Worm (Caenorhabditis elegans) whole organism, midembryonic: ENCODE data around the gene C08F11.10.

ENCODE experiments used
- T22C8.4 ChIP-seq: fragments of 200-800 bp; sonication (Bioruptor generic); IDR thresholded peaks from 2 replicates; pipeline ENCODE4 v1.3.6; 2022; ENCODE audit warnings: missing genetic modification characterization, missing compliant biosample characterization
- cog-1 ChIP-seq: sonication (generic microtip); optimal IDR thresholded peaks from 2 replicates; lab custom pipeline; 2016; ENCODE audit warnings: missing genetic modification characterization, missing compliant biosample characterization
- flt-1 ChIP-seq: fragments of 200-800 bp; sonication (Bioruptor generic); IDR thresholded peaks from 2 replicates; pipeline ENCODE4 v1.3.6; 2022; ENCODE audit warnings: missing genetic modification characterization, missing compliant biosample characterization
- klf-2 ChIP-seq: fragments of 200-800 bp; sonication (Bioruptor generic); conservative IDR thresholded peaks from 2 replicates; pipeline ENCODE4 v1.3.6; 2022; ENCODE audit warnings: missing genetic modification reagents, missing genetic modification characterization, missing compliant biosample characterization
- med-1 ChIP-seq: sonication (generic microtip); optimal IDR thresholded peaks from 2 replicates; lab custom pipeline; 2017; ENCODE audit warnings: missing genetic modification characterization, mild to moderate bottlenecking, missing compliant biosample characterization, antibody characterized with exemption, missing genetic modification reagents; ENCODE audit not compliant: insufficient read depth
- ref-1 ChIP-seq: fragments of 200-800 bp; sonication (Bioruptor generic); conservative IDR thresholded peaks from 2 replicates; pipeline ENCODE4 v1.3.6; 2022; ENCODE audit warnings: missing genetic modification reagents, missing genetic modification characterization, missing compliant biosample characterization
- tab-1 ChIP-seq: fragments of 200-800 bp; sonication (Bioruptor generic); IDR thresholded peaks from 2 replicates; pipeline ENCODE4 v1.3.6; 2022; ENCODE audit warnings: missing genetic modification characterization, missing compliant biosample characterization
- ztf-23 ChIP-seq: fragments of 200-800 bp; sonication (Bioruptor generic); IDR thresholded peaks from 2 replicates; pipeline ENCODE4 v1.3.6; 2022; ENCODE audit warnings: missing genetic modification reagents, missing genetic modification characterization, missing compliant biosample characterization
- ztf-29 ChIP-seq: fragments of 200-800 bp; sonication (Bioruptor generic); IDR thresholded peaks from 2 replicates; pipeline ENCODE4 v1.3.6; 2022; ENCODE audit warnings: missing genetic modification reagents, missing genetic modification characterization, missing compliant biosample characterization

Gene C08F11.10

DNA sequence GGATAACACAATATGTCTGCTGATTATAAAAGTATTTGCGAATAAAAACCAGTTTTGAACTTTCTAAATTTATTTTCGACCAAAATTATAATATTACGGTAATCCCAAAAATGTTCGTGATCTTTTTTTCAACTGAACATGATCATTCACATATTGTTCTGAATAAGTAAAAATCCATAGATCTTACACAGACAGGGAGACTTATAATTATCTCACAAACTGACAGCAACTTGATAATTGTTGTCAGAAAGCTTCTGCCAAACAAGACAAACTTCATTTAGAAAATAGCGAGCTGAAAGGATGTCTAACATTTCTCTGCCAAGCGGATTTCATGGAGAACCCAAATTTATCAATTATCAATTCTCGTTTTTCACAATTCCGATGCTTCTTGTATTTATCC lies 22.6 kb downstream of the C08F11.10 start, which contains the start of gene sru-21:
sru-21 (plus strand) TSS at position 301 of the 400 bp plus-strand sequence.
- TF ChIP-seq med-1 (GFP tag; lab: Kevin White, UChicago) (no peak), T22C8.4 (GFP tag; lab: Robert Waterston, UW) (no peak), ztf-29 (GFP tag; lab: Robert Waterston, UW) (no peak), tab-1 (GFP tag; lab: Robert Waterston, UW) (no peak), cog-1 (tag; lab: Kevin White, UChicago) (no peak), flt-1 (no peak), ztf-23 (GFP tag; lab: Robert Waterston, UW) (no peak), klf-2 (GFP tag; lab: Robert Waterston, UW) (no peak), ref-1 (GFP tag; lab: Robert Waterston, UW) (no peak)

DNA sequence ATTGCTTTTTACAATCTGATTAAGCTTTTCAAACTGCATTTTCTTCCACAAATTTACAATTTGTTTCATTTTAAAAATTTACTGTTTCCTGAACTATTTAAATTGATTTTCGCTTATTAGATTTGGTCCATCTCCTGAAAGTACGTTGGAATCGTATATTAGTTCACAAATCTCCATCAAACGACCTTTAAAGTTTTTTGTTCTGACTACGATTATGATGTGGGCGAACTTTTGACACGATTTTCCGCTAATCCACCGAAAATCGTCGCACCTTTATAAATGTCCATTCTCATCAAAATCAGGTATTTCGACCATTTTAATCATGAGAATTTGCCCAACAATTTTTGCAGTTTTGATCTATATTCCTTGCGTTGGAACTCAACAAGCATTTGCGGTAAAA lies 25.5 kb downstream of the C08F11.10 start, which contains the start of gene C08F11.1:
C08F11.1 (plus strand) TSS at position 301 of the 400 bp plus-strand sequence.
- TF ChIP-seq ztf-23 (GFP tag; lab: Robert Waterston, UW) (no peak), med-1 (GFP tag; lab: Kevin White, UChicago) (no peak), flt-1 (no peak), ztf-29 (GFP tag; lab: Robert Waterston, UW) (no peak), ref-1 (GFP tag; lab: Robert Waterston, UW) (no peak), klf-2 (GFP tag; lab: Robert Waterston, UW) (no peak), cog-1 (tag; lab: Kevin White, UChicago) (no peak), tab-1 (GFP tag; lab: Robert Waterston, UW) (no peak), T22C8.4 (GFP tag; lab: Robert Waterston, UW) (no peak)

DNA sequence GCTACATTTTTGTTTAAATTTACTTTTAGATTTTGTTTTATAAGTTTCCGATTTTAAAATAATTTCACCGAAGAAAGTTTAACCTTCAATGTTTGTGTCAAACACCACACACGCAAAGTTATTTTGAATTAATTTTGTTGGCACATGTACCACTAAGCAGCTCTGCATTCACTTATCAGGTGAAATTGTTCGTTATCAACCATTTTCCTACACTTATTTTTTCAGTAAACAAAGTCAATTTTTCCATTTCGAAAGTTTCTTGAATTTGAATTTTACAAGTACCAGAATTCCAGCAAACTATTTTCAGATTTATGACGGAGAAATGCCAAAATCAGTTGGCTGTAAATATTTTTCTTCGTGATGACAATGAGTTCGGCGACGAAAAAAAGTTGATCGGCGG lies 29.8 kb downstream of the C08F11.10 start, which contains the start of gene C08F11.3:
C08F11.3 (plus strand) TSS at position 301 of the 400 bp plus-strand sequence.
- TF ChIP-seq cog-1 (tag; lab: Kevin White, UChicago): no peak
- TF ChIP-seq klf-2 (GFP tag; lab: Robert Waterston, UW): no peak
- no peak for TF ChIP-seq ztf-29 (GFP tag; lab: Robert Waterston, UW)
- no peak for TF ChIP-seq tab-1 (GFP tag; lab: Robert Waterston, UW)
- no peak for TF ChIP-seq T22C8.4 (GFP tag; lab: Robert Waterston, UW)

DNA sequence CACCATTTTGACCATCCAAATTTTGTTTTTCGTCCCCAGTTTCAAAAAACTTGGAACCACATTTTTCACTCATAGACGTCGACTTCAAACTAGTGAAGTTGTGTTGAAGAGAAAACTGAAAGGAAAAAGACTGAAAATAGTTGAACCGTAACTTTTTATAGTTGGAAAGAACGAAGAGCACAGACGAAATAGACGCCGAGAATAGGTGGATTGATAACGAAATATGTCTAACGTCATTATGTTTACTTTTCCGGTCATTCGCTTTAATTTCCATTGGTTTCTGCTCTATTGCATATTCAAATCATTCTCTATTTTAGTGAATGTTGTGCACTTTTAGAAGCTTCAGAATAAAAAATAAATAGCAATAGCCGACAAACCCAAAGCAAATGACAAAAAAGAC lies 39.3 kb downstream of the C08F11.10 start, which contains the start of gene C08F11.13:
C08F11.13 (minus strand) TSS at position 138 of the 400 bp plus-strand sequence.
- TF ChIP-seq tab-1 (GFP tag; lab: Robert Waterston, UW) (no peak), flt-1 (no peak), ztf-29 (GFP tag; lab: Robert Waterston, UW) (no peak), cog-1 (tag; lab: Kevin White, UChicago) (no peak), med-1 (GFP tag; lab: Kevin White, UChicago) (no peak), klf-2 (GFP tag; lab: Robert Waterston, UW) (no peak), ref-1 (GFP tag; lab: Robert Waterston, UW) (no peak), ztf-23 (GFP tag; lab: Robert Waterston, UW) (no peak), T22C8.4 (GFP tag; lab: Robert Waterston, UW) (no peak)

DNA sequence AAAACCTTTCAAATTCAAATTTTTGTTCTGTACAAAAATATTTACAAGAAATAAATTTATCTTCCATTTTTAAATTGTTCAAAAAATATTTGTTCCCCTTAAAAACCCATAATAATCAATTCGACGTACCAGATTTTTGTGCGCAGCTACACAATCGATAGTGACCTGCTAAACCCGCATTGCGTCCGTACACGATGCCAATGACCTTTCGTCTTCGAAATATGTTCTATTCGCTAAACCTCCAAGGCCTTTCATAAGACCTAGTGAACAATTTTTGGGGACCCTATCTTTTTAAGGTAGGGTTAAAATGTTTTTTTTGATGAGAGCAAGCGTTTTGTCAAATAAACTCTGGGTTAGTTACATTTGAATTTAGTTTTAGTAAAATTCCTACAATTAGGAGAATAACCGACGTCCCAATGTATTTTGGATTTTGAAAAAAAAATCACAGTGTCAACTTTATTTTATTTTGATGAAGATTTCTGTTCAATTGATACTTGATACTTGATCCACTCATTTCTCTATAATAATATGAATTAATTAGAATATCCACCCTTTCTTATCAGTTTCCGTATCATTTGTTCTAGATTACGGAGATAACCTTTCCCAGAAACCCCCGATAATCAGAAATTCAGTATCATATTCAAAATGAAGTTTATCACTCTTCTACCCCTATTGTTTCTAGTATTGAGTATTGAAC lies 46.9 kb downstream of the C08F11.10 start, which contains the start of gene Y45F10B.59:
Y45F10B.59 (plus strand) TSS at position 647 of the 697 bp plus-strand sequence.
- no peak for TF ChIP-seq flt-1
- no peak for TF ChIP-seq med-1 (GFP tag; lab: Kevin White, UChicago)
- TF ChIP-seq ref-1 (GFP tag; lab: Robert Waterston, UW): no peak
- TF ChIP-seq T22C8.4 (GFP tag; lab: Robert Waterston, UW): no peak
- TF ChIP-seq cog-1 (tag; lab: Kevin White, UChicago): no peak
- TF ChIP-seq tab-1 (GFP tag; lab: Robert Waterston, UW): no peak
- TF ChIP-seq ztf-23 (GFP tag; lab: Robert Waterston, UW): no peak
- TF ChIP-seq klf-2 (GFP tag; lab: Robert Waterston, UW): no peak
- TF ChIP-seq ztf-29 (GFP tag; lab: Robert Waterston, UW): no peak

DNA sequence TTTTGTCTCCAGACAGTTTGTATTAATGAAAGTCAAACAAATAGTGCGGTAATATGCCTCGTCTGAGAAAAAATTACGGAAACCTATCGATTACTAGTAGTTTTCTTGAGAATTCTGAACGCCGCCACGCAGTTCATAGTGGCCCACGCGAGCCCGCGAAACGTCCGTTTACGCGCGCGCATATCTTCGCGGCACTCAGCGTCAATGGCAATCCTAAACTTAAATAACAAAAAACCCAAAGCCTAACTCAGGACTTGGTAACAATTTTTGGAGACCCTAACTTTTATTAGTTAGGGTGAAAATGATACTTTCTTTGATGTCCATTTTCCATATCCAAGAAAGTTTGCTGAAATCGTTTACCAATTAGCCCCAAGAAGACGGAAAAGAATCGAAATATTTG lies 47.6 kb downstream of the C08F11.10 start:
- TF ChIP-seq tab-1 (GFP tag; lab: Robert Waterston, UW) (no peak), cog-1 (tag; lab: Kevin White, UChicago) (no peak)

DNA sequence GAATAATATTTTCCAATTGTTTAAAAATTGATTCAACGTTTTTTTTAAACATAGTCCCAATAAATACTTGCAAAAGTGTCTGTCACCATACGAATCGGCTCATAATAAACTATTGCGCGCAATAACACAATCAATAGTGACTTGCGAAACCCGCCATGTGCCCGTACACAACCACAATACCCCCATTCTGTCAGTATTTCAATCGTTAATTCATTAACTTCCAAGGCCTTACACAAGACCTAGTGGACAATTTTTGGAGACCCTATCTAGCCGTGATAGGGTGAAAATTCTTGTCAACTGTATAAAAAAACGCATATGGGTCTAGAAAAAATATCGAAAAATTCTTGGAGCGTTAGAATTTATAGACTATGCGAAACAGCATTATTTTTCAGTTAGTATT lies 48.4 kb downstream of the C08F11.10 start:
- TF ChIP-seq ztf-29 (GFP tag; lab: Robert Waterston, UW) (no peak), ztf-23 (GFP tag; lab: Robert Waterston, UW) (no peak), ref-1 (GFP tag; lab: Robert Waterston, UW) (no peak), cog-1 (tag; lab: Kevin White, UChicago) (no peak), tab-1 (GFP tag; lab: Robert Waterston, UW) (no peak), med-1 (GFP tag; lab: Kevin White, UChicago) (no peak), flt-1 (no peak), klf-2 (GFP tag; lab: Robert Waterston, UW) (no peak), T22C8.4 (GFP tag; lab: Robert Waterston, UW) (no peak)
